Worm (Caenorhabditis elegans): ENCODE data around the gene coa-3.

ce11 chrII:4606687-4607297, 4.4 kb upstream of the coa-3 start:
- TF ChIP-seq him-1 (tag; optimal IDR thresholded peaks at IDR 0.05) (no peak), dao-5 (tag; optimal IDR thresholded peaks at IDR 0.05) (no peak), W03F9.2 (tag; optimal IDR thresholded peaks at IDR 0.05) (no peak)
